Worm (Caenorhabditis elegans): Measurements from ENCODE around the gene vem-1.

- TF ChIP-seq ref-1 (GFP tag; conservative IDR thresholded peaks at IDR 0.05) (no peak), T22C8.4 (GFP tag; IDR thresholded peaks at IDR 0.05) (no peak), ztf-23 (GFP tag; IDR thresholded peaks at IDR 0.05) (no peak), med-1 (GFP tag; optimal IDR thresholded peaks at IDR 0.05; ENCODE audit: insufficient read depth) (no peak), cog-1 (tag; optimal IDR thresholded peaks at IDR 0.05) (no peak), tab-1 (GFP tag; IDR thresholded peaks at IDR 0.05) (no peak), flt-1 (GFP tag; IDR thresholded peaks at IDR 0.05) (no peak), ztf-29 (GFP tag; IDR thresholded peaks at IDR 0.05) (no peak), klf-2 (GFP tag; conservative IDR thresholded peaks at IDR 0.05) (no peak)
Observed at ce11 chrX:8110193-8110592, 21.8 kb upstream of the vem-1 start, which contains the start of gene K07E3.1.

Measured in whole organism, midembryonic.